Worm (Caenorhabditis elegans) whole organism, L2 larva: ENCODE data around the gene R03D7.15.
A peak's percentile ranks its signal among the peaks of the same experiment; 100 is the strongest.

Experiments used
- C34F6.9 ChIP-seq: fragments of 150-350 bp; optimal IDR thresholded peaks from 2 replicates; lab custom pipeline; 2014; ENCODE audit warnings: missing biosample characterization, missing genetic modification characterization
- F13H6.1 ChIP-seq: sonication (generic microtip); optimal IDR thresholded peaks from 2 replicates; lab custom pipeline; 2016; ENCODE audit warnings: missing genetic modification characterization, missing compliant biosample characterization
- R02D3.7 ChIP-seq: fragments of 150-350 bp; optimal IDR thresholded peaks from 2 replicates; lab custom pipeline; 2014; ENCODE audit warnings: missing biosample characterization, missing genetic modification characterization
- Y55F3AM.14 ChIP-seq: fragments of 200-800 bp; sonication (Bioruptor generic); optimal IDR thresholded peaks from 2 replicates; lab custom pipeline; 2018; ENCODE audit warnings: mild to moderate bottlenecking, missing genetic modification characterization, missing compliant biosample characterization
- alr-1 ChIP-seq: fragments of 150-350 bp; optimal IDR thresholded peaks from 2 replicates; lab custom pipeline; 2014; ENCODE audit warnings: missing biosample characterization, missing genetic modification characterization
- aly-2 ChIP-seq: fragments of 150-350 bp; optimal IDR thresholded peaks from 2 replicates; lab custom pipeline; 2014; ENCODE audit warnings: missing biosample characterization, missing genetic modification characterization
- ama-1 ChIP-seq: fragments of 150-350 bp; optimal IDR thresholded peaks from 2 replicates; lab custom pipeline; 2018; ENCODE audit warnings: inconsistent platforms
- blmp-1 ChIP-seq: sonication (generic microtip); optimal IDR thresholded peaks from 2 replicates; lab custom pipeline; 2017; ENCODE audit warnings: missing genetic modification characterization, mild to moderate bottlenecking, missing compliant biosample characterization, antibody characterized with exemption, moderate library complexity; ENCODE audit not compliant: insufficient read depth
- ceh-16 ChIP-seq: fragments of 150-350 bp; optimal IDR thresholded peaks from 2 replicates; lab custom pipeline; 2014; ENCODE audit warnings: missing biosample characterization, missing genetic modification characterization
- ceh-82 ChIP-seq: fragments of 150-350 bp; optimal IDR thresholded peaks from 2 replicates; lab custom pipeline; 2014; ENCODE audit warnings: missing biosample characterization, missing genetic modification characterization
- crh-2 ChIP-seq: sonication (generic microtip); optimal IDR thresholded peaks from 2 replicates; lab custom pipeline; 2017; ENCODE audit warnings: missing biosample characterization, missing genetic modification characterization
- dmd-4 ChIP-seq: sonication (generic microtip); optimal IDR thresholded peaks from 2 replicates; lab custom pipeline; 2017; ENCODE audit warnings: missing biosample characterization, missing genetic modification characterization
- elt-1 ChIP-seq: fragments of 150-350 bp; optimal IDR thresholded peaks from 2 replicates; lab custom pipeline; 2014; ENCODE audit warnings: missing biosample characterization, missing genetic modification characterization
- fos-1 ChIP-seq: fragments of 150-350 bp; optimal IDR thresholded peaks from 2 replicates; lab custom pipeline; 2014; ENCODE audit warnings: missing biosample characterization, missing genetic modification characterization
- gmeb-1 ChIP-seq: fragments of 150-350 bp; optimal IDR thresholded peaks from 2 replicates; lab custom pipeline; 2014; ENCODE audit warnings: missing biosample characterization, missing genetic modification characterization
- lin-11 ChIP-seq: fragments of 150-350 bp; sonication (generic microtip); optimal IDR thresholded peaks from 2 replicates; lab custom pipeline; 2014; ENCODE audit warnings: missing biosample characterization, missing genetic modification characterization, inconsistent platforms, mixed read lengths
- lin-13 ChIP-seq: fragments of 150-350 bp; optimal IDR thresholded peaks from 2 replicates; lab custom pipeline; 2014; ENCODE audit warnings: missing biosample characterization, missing genetic modification reagents, missing genetic modification characterization
- lin-39 ChIP-seq: fragments of 150-350 bp; optimal IDR thresholded peaks from 2 replicates; lab custom pipeline; 2014; ENCODE audit warnings: missing biosample characterization, missing genetic modification reagents, missing genetic modification characterization
- lsy-2 ChIP-seq, 2 experiments: fragments of 150-350 bp in 1 of 2; sonication (generic microtip) in 1 of 2; optimal IDR thresholded peaks; 2 replicates each; lab custom pipeline; 2014 to 2017; ENCODE audit warnings: missing biosample characterization in 2 of 2, missing genetic modification characterization in 2 of 2
- mab-5 ChIP-seq: fragments of 150-350 bp; optimal IDR thresholded peaks from 2 replicates; lab custom pipeline; 2014; ENCODE audit warnings: missing biosample characterization, missing genetic modification characterization
- mdl-1 ChIP-seq, 2 experiments: fragments of 150-350 bp in 1 of 2; sonication (generic microtip) in 1 of 2; optimal IDR thresholded peaks; 2 replicates each; lab custom pipeline; 2017; ENCODE audit warnings: missing biosample characterization in 2 of 2, missing genetic modification characterization in 2 of 2
- nhr-10 ChIP-seq: sonication (generic microtip); optimal IDR thresholded peaks from 2 replicates; lab custom pipeline; 2017; ENCODE audit warnings: missing biosample characterization, missing genetic modification characterization
- nhr-11 ChIP-seq: fragments of 150-350 bp; optimal IDR thresholded peaks from 2 replicates; lab custom pipeline; 2014; ENCODE audit warnings: missing biosample characterization, missing genetic modification characterization
- nhr-12 ChIP-seq: fragments of 150-350 bp; optimal IDR thresholded peaks from 2 replicates; lab custom pipeline; 2014; ENCODE audit warnings: missing biosample characterization, missing genetic modification characterization
- nhr-21 ChIP-seq: fragments of 150-350 bp; optimal IDR thresholded peaks from 2 replicates; lab custom pipeline; 2014; ENCODE audit warnings: missing biosample characterization, missing genetic modification characterization
- nhr-23 ChIP-seq: fragments of 150-350 bp; optimal IDR thresholded peaks from 2 replicates; lab custom pipeline; 2014; ENCODE audit warnings: missing biosample characterization, missing genetic modification reagents, missing genetic modification characterization
- nhr-237 ChIP-seq: fragments of 150-350 bp; optimal IDR thresholded peaks from 2 replicates; lab custom pipeline; 2014; ENCODE audit warnings: missing biosample characterization, missing genetic modification characterization
- nhr-25 ChIP-seq: fragments of 150-350 bp; sonication (generic microtip); optimal IDR thresholded peaks from 3 replicates; lab custom pipeline; 2014; ENCODE audit warnings: missing biosample characterization, missing genetic modification characterization
- nhr-77 ChIP-seq: fragments of 150-350 bp; optimal IDR thresholded peaks from 2 replicates; lab custom pipeline; 2014; ENCODE audit warnings: missing biosample characterization, missing genetic modification characterization
- peb-1 ChIP-seq: fragments of 150-350 bp; optimal IDR thresholded peaks from 2 replicates; lab custom pipeline; 2014; ENCODE audit warnings: missing biosample characterization, missing genetic modification characterization
- sem-4 ChIP-seq: fragments of 150-350 bp; optimal IDR thresholded peaks from 2 replicates; lab custom pipeline; 2014; ENCODE audit warnings: missing biosample characterization, missing genetic modification reagents, missing genetic modification characterization
- sma-3 ChIP-seq: sonication (generic microtip); optimal IDR thresholded peaks from 2 replicates; lab custom pipeline; 2016; ENCODE audit warnings: missing genetic modification reagents, missing genetic modification characterization, missing compliant biosample characterization
- sma-9 ChIP-seq, 2 experiments: fragments of 150-350 bp in 1 of 2; sonication (generic microtip) in 1 of 2; optimal IDR thresholded peaks; 2 replicates each; lab custom pipeline; 2014 to 2016; ENCODE audit warnings: missing genetic modification characterization in 2 of 2, mild to moderate bottlenecking in 1 of 2, missing biosample characterization in 1 of 2, missing compliant biosample characterization in 1 of 2, missing genetic modification reagents in 1 of 2, moderate library complexity in 1 of 2
- snpc-4 ChIP-seq: fragments of 150-350 bp; optimal IDR thresholded peaks from 2 replicates; lab custom pipeline; 2014; ENCODE audit warnings: missing biosample characterization, missing genetic modification characterization
- unc-39 ChIP-seq: fragments of 150-350 bp; optimal IDR thresholded peaks from 2 replicates; lab custom pipeline; 2014; ENCODE audit warnings: missing biosample characterization, missing genetic modification characterization
- unc-55 ChIP-seq: fragments of 150-350 bp; sonication (generic microtip); optimal IDR thresholded peaks from 3 replicates; lab custom pipeline; 2014; ENCODE audit warnings: missing biosample characterization, missing genetic modification reagents, missing genetic modification characterization
- unc-62 ChIP-seq: fragments of 150-350 bp; optimal IDR thresholded peaks from 2 replicates; lab custom pipeline; 2014; ENCODE audit warnings: missing biosample characterization, missing genetic modification reagents, missing genetic modification characterization
- zag-1 ChIP-seq: fragments of 150-350 bp; optimal IDR thresholded peaks from 2 replicates; lab custom pipeline; 2014; ENCODE audit warnings: missing biosample characterization, missing genetic modification characterization
- ztf-11 ChIP-seq: sonication (generic microtip); optimal IDR thresholded peaks from 2 replicates; lab custom pipeline; 2017; ENCODE audit warnings: missing biosample characterization, missing genetic modification characterization

Gene R03D7.15

ce11 chrII:10925804-10926570, 16.0 kb upstream of the R03D7.15 start, which contains the start of gene metr-1:
metr-1 (plus strand) TSS chrII:10926561.
- TF ChIP-seq elt-1 (tag; lab: Kevin White, UChicago) (no peak), lin-39 (tag; lab: Kevin White, UChicago) (no peak), fos-1 (tag; lab: Kevin White, UChicago) (peak; percentile 68), ama-1 (lab: Kevin White, UChicago) (peak; percentile 46), ceh-82 (no peak), crh-2 (tag; lab: Kevin White, UChicago) (peak; percentile 2), nhr-11 (tag; lab: Kevin White, UChicago) (no peak), ceh-16 (tag; lab: Kevin White, UChicago) (no peak), gmeb-1 (tag; lab: Kevin White, UChicago) (peak; percentile 63), mab-5 (tag; lab: Kevin White, UChicago) (no peak), lin-11 (tag; lab: Kevin White, UChicago) (no peak), alr-1 (no peak), nhr-237 (tag; lab: Kevin White, UChicago) (no peak), sma-3 (GFP tag; lab: Kevin White, UChicago) (no peak), lsy-2 (tag; optimal IDR thresholded peaks at IDR 0.05; lab: Kevin White, UChicago) (peak in 1 of 2 experiments; percentile 49), nhr-12 (tag; lab: Kevin White, UChicago) (no peak), unc-62 (GFP tag; lab: Kevin White, UChicago) (no peak), nhr-21 (tag; lab: Kevin White, UChicago) (peak; percentile 60), F13H6.1 (tag; lab: Kevin White, UChicago) (no peak), mdl-1 (tag; optimal IDR thresholded peaks at IDR 0.05; lab: Kevin White, UChicago) (no peak), snpc-4 (tag; lab: Kevin White, UChicago) (no peak), R02D3.7 (tag; lab: Kevin White, UChicago) (no peak), unc-55 (GFP tag; lab: Kevin White, UChicago) (no peak), nhr-77 (no peak), zag-1 (tag; lab: Kevin White, UChicago) (no peak), ztf-11 (no peak), sma-9 (GFP tag; optimal IDR thresholded peaks at IDR 0.05; lab: Kevin White, UChicago) (peak; percentile 15), sma-9 (tag; optimal IDR thresholded peaks at IDR 0.05; lab: Kevin White, UChicago) (no peak), Y55F3AM.14 (GFP tag; lab: Kevin White, UChicago) (no peak), peb-1 (tag; lab: Kevin White, UChicago) (no peak), unc-39 (tag; lab: Kevin White, UChicago) (no peak), dmd-4 (tag; lab: Kevin White, UChicago) (no peak)

ce11 chrII:10930678-10931650, 11.1 kb upstream of the R03D7.15 start:
- TF ChIP-seq mab-5 (tag; lab: Kevin White, UChicago), result no peak
- no peak for TF ChIP-seq elt-1 (tag; lab: Kevin White, UChicago)
- no peak for TF ChIP-seq lsy-2 (tag; optimal IDR thresholded peaks at IDR 0.05; lab: Kevin White, UChicago)
- TF ChIP-seq nhr-25 (tag; lab: Kevin White, UChicago), result no peak
- no peak for TF ChIP-seq nhr-23
- no peak for TF ChIP-seq fos-1 (tag; lab: Kevin White, UChicago)
- TF ChIP-seq snpc-4 (tag; lab: Kevin White, UChicago), result no peak
- no peak for TF ChIP-seq alr-1
- TF ChIP-seq Y55F3AM.14 (GFP tag; lab: Kevin White, UChicago), result no peak
- TF ChIP-seq nhr-237 (tag; lab: Kevin White, UChicago), result no peak
- no peak for TF ChIP-seq blmp-1
- no peak for TF ChIP-seq gmeb-1 (tag; lab: Kevin White, UChicago)
- no peak for TF ChIP-seq sma-9 (GFP tag; optimal IDR thresholded peaks at IDR 0.05; lab: Kevin White, UChicago)
- no peak for TF ChIP-seq sma-9 (tag; optimal IDR thresholded peaks at IDR 0.05; lab: Kevin White, UChicago)

- TF ChIP-seq nhr-11 (tag; lab: Kevin White, UChicago) (no peak), lin-39 (tag; lab: Kevin White, UChicago) (no peak), sma-9 (GFP tag; optimal IDR thresholded peaks at IDR 0.05; lab: Kevin White, UChicago) (no peak), sma-9 (tag; optimal IDR thresholded peaks at IDR 0.05; lab: Kevin White, UChicago) (no peak), mdl-1 (tag; optimal IDR thresholded peaks at IDR 0.05; lab: Kevin White, UChicago) (no peak), nhr-21 (tag; lab: Kevin White, UChicago) (no peak), R02D3.7 (tag; lab: Kevin White, UChicago) (no peak), nhr-12 (tag; lab: Kevin White, UChicago) (no peak), lin-13 (GFP tag; lab: Kevin White, UChicago) (no peak), elt-1 (tag; lab: Kevin White, UChicago) (no peak), C34F6.9 (tag; lab: Kevin White, UChicago) (no peak), unc-39 (tag; lab: Kevin White, UChicago) (no peak), lsy-2 (tag; optimal IDR thresholded peaks at IDR 0.05; lab: Kevin White, UChicago) (no peak), ceh-82 (no peak), ceh-16 (tag; lab: Kevin White, UChicago) (no peak), sem-4 (tag; lab: Kevin White, UChicago) (no peak), fos-1 (tag; lab: Kevin White, UChicago) (no peak), aly-2 (tag; lab: Kevin White, UChicago) (no peak), nhr-10 (no peak), Y55F3AM.14 (GFP tag; lab: Kevin White, UChicago) (no peak)
- TF ChIP-seq, all 48 proteins: peak for 0
Measured at ce11 chrII:10932305-10932704, 9.7 kb upstream of the R03D7.15 start.
